Fruit fly (Drosophila melanogaster) whole organism, embryonic: ENCODE data around the gene CG42716.

Source experiments
- CG10321 ChIP-seq: fragments of 200-800 bp; sonication (Bioruptor generic); IDR thresholded peaks from 2 replicates; pipeline ENCODE4 v1.3.6; 2022; ENCODE audit warnings: missing biosample characterization, missing genetic modification characterization
- CG10462 ChIP-seq: fragments of 200-800 bp; sonication (Bioruptor generic); optimal IDR thresholded peaks from 2 replicates; lab custom pipeline; 2016; ENCODE audit warnings: missing biosample characterization, missing genetic modification characterization
- CG11695 ChIP-seq: fragments of 200-800 bp; sonication (Bioruptor generic); IDR thresholded peaks from 3 replicates; pipeline ENCODE4 v1.3.6; 2022; ENCODE audit warnings: missing biosample characterization, missing genetic modification characterization
- CG12219 ChIP-seq: fragments of 200-800 bp; sonication (Bioruptor generic); optimal IDR thresholded peaks from 3 replicates; lab custom pipeline; 2018; ENCODE audit warnings: missing biosample characterization, mild to moderate bottlenecking, missing genetic modification characterization
- CG12659 ChIP-seq: fragments of 200-800 bp; sonication (Bioruptor generic); optimal IDR thresholded peaks from 3 replicates; lab custom pipeline; 2017; ENCODE audit warnings: mild to moderate bottlenecking, missing biosample characterization, missing genetic modification reagents, missing genetic modification characterization
- CG14014 ChIP-seq: fragments of 200-800 bp; sonication (Bioruptor generic); IDR thresholded peaks from 2 replicates; pipeline ENCODE4 v1.3.6; 2022; ENCODE audit warnings: missing biosample characterization, missing genetic modification characterization
- CG1529 ChIP-seq: fragments of 200-800 bp; sonication (Bioruptor generic); optimal IDR thresholded peaks from 3 replicates; lab custom pipeline; 2018; ENCODE audit warnings: missing biosample characterization, missing genetic modification characterization
- CG15479 ChIP-seq: fragments of 200-800 bp; sonication (Bioruptor generic); optimal IDR thresholded peaks from 3 replicates; lab custom pipeline; 2019; ENCODE audit warnings: missing biosample characterization, mild to moderate bottlenecking, missing genetic modification characterization, moderate library complexity
- CG1602 ChIP-seq: fragments of 200-800 bp; sonication (Bioruptor generic); optimal IDR thresholded peaks from 3 replicates; lab custom pipeline; 2016; ENCODE audit warnings: missing biosample characterization, missing genetic modification characterization
- CG18619 ChIP-seq: fragments of 200-800 bp; sonication (Bioruptor generic); optimal IDR thresholded peaks from 3 replicates; lab custom pipeline; 2017; ENCODE audit warnings: missing biosample characterization, mild to moderate bottlenecking, missing genetic modification characterization
- CG2120 ChIP-seq: fragments of 200-800 bp; sonication (Bioruptor generic); optimal IDR thresholded peaks from 3 replicates; lab custom pipeline; 2016; ENCODE audit warnings: missing biosample characterization, missing genetic modification characterization
- CG7271 ChIP-seq: fragments of 200-800 bp; sonication (Bioruptor generic); optimal IDR thresholded peaks from 2 replicates; lab custom pipeline; 2018; ENCODE audit warnings: missing biosample characterization, mild to moderate bottlenecking, missing genetic modification characterization, moderate library complexity
- CG8388 ChIP-seq: fragments of 200-800 bp; sonication (Bioruptor generic); optimal IDR thresholded peaks from 2 replicates; lab custom pipeline; 2019; ENCODE audit warnings: missing biosample characterization, mild to moderate bottlenecking, missing genetic modification characterization, moderate library complexity
- Chrac-16 ChIP-seq: fragments of 200-800 bp; sonication (Bioruptor generic); optimal IDR thresholded peaks from 3 replicates; lab custom pipeline; 2016; ENCODE audit warnings: missing biosample characterization, missing genetic modification characterization
- D ChIP-seq, 2 experiments: fragments of 200-800 bp in 1 of 2; fragments of >200 bp in 1 of 2; sonication (Bioruptor generic) in 1 of 2; optimal IDR thresholded peaks; 2 replicates in 1 of 2; 3 replicates in 1 of 2; lab custom pipeline; 2017; ENCODE audit warnings: mild to moderate bottlenecking in 1 of 2, missing biosample characterization in 1 of 2, missing genetic modification characterization in 1 of 2, missing genetic modification reagents in 1 of 2
- Dll ChIP-seq: fragments of 200-800 bp; sonication (Bioruptor generic); IDR thresholded peaks from 4 replicates; pipeline ENCODE4 v1.3.6; 2022; ENCODE audit warnings: missing biosample characterization, missing genetic modification characterization; ENCODE audit not compliant: partially characterized antibody
- Drgx ChIP-seq: fragments of 200-800 bp; sonication (Bioruptor generic); IDR thresholded peaks from 2 replicates; pipeline ENCODE4 v1.3.6; 2022; ENCODE audit warnings: missing biosample characterization, missing genetic modification characterization
- ERR ChIP-seq: fragments of 200-800 bp; sonication (Bioruptor generic); optimal IDR thresholded peaks from 2 replicates; lab custom pipeline; 2016; ENCODE audit warnings: missing biosample characterization, missing genetic modification characterization
- Fer2 ChIP-seq: fragments of 200-800 bp; sonication (Bioruptor generic); optimal IDR thresholded peaks from 2 replicates; lab custom pipeline; 2018; ENCODE audit warnings: missing biosample characterization, mild to moderate bottlenecking, missing genetic modification characterization, moderate library complexity
- HLHmδ ChIP-seq: fragments of 200-800 bp; sonication (Bioruptor generic); optimal IDR thresholded peaks from 2 replicates; lab custom pipeline; 2018; ENCODE audit warnings: missing biosample characterization, mild to moderate bottlenecking, missing genetic modification characterization, moderate library complexity
- Hmr ChIP-seq: fragments of 200-800 bp; sonication (Bioruptor generic); optimal IDR thresholded peaks from 3 replicates; lab custom pipeline; 2017; ENCODE audit warnings: mild to moderate bottlenecking, missing biosample characterization, missing genetic modification reagents, missing genetic modification characterization
- NFAT ChIP-seq: fragments of 200-800 bp; sonication (Bioruptor generic); IDR thresholded peaks from 2 replicates; pipeline ENCODE4 v1.3.6; 2022; ENCODE audit warnings: missing biosample characterization, missing genetic modification characterization
- NK7.1 ChIP-seq: fragments of 200-800 bp; sonication (Bioruptor generic); optimal IDR thresholded peaks from 3 replicates; lab custom pipeline; 2016; ENCODE audit warnings: missing biosample characterization, missing genetic modification characterization
- Neu2 ChIP-seq: fragments of 200-800 bp; sonication (Bioruptor generic); optimal IDR thresholded peaks from 3 replicates; lab custom pipeline; 2016; ENCODE audit warnings: missing biosample characterization, missing genetic modification characterization, borderline replicate concordance
- PHDP ChIP-seq: fragments of 200-800 bp; sonication (Bioruptor generic); optimal IDR thresholded peaks from 3 replicates; lab custom pipeline; 2018; ENCODE audit warnings: missing biosample characterization, mild to moderate bottlenecking, missing genetic modification characterization, moderate library complexity
- Sin3A ChIP-seq: fragments of >200 bp; optimal IDR thresholded peaks from 2 replicates; lab custom pipeline; 2018
- Trl ChIP-seq, 3 experiments: fragments of >200 bp in 2 of 3; fragments of 200-800 bp in 1 of 3; sonication (Bioruptor generic) in 1 of 3; optimal IDR thresholded peaks; 2 replicates in 1 of 3; 3 replicates in 2 of 3; lab custom pipeline; 2016 to 2017; ENCODE audit warnings: missing biosample characterization in 1 of 3, missing genetic modification characterization in 1 of 3
- Vsx1 ChIP-seq: fragments of 200-800 bp; sonication (Bioruptor generic); optimal IDR thresholded peaks from 2 replicates; lab custom pipeline; 2017; ENCODE audit warnings: missing biosample characterization, mild to moderate bottlenecking, missing genetic modification characterization, missing genetic modification reagents
- ab ChIP-seq: fragments of 200-800 bp; sonication (Bioruptor generic); optimal IDR thresholded peaks from 2 replicates; lab custom pipeline; 2016; ENCODE audit warnings: missing biosample characterization, missing genetic modification characterization
- ac ChIP-seq: fragments of 200-800 bp; sonication (Bioruptor generic); optimal IDR thresholded peaks from 3 replicates; lab custom pipeline; 2017; ENCODE audit warnings: missing biosample characterization, mild to moderate bottlenecking, missing genetic modification characterization
- al ChIP-seq: fragments of 200-800 bp; sonication (Bioruptor generic); IDR thresholded peaks from 2 replicates; pipeline ENCODE4 v1.3.6; 2022; ENCODE audit warnings: missing biosample characterization, missing genetic modification characterization
- ara ChIP-seq: fragments of 200-800 bp; sonication (Bioruptor generic); IDR thresholded peaks from 2 replicates; pipeline ENCODE4 v1.3.6; 2022; ENCODE audit warnings: missing biosample characterization, missing genetic modification characterization
- ato ChIP-seq: fragments of 200-800 bp; sonication (Bioruptor generic); IDR thresholded peaks from 2 replicates; pipeline ENCODE4 v1.3.6; 2022; ENCODE audit warnings: missing biosample characterization, missing genetic modification characterization; ENCODE audit not compliant: partially characterized antibody
- bigmax ChIP-seq: fragments of 200-800 bp; sonication (Bioruptor generic); optimal IDR thresholded peaks from 2 replicates; lab custom pipeline; 2018; ENCODE audit warnings: missing biosample characterization, mild to moderate bottlenecking, missing genetic modification characterization
- btn ChIP-seq: fragments of 200-800 bp; sonication (Bioruptor generic); optimal IDR thresholded peaks from 2 replicates; lab custom pipeline; 2016; ENCODE audit warnings: missing biosample characterization, missing genetic modification characterization
- cg ChIP-seq: fragments of 200-800 bp; sonication (Bioruptor generic); optimal IDR thresholded peaks from 3 replicates; lab custom pipeline; 2019; ENCODE audit warnings: missing biosample characterization, mild to moderate bottlenecking, missing genetic modification characterization, moderate library complexity
- chinmo ChIP-seq: fragments of 200-800 bp; sonication (Bioruptor generic); IDR thresholded peaks from 4 replicates; pipeline ENCODE4 v1.3.6; 2022; ENCODE audit warnings: missing biosample characterization, missing genetic modification characterization; ENCODE audit not compliant: partially characterized antibody
- eve ChIP-seq, 2 experiments: fragments of >200 bp; optimal IDR thresholded peaks; 2 replicates each; lab custom pipeline; 2017; ENCODE audit warnings: missing biosample characterization in 2 of 2, missing genetic modification characterization in 2 of 2
- ewg ChIP-seq: fragments of 200-800 bp; sonication (Bioruptor generic); optimal IDR thresholded peaks from 3 replicates; lab custom pipeline; 2017; ENCODE audit warnings: mild to moderate bottlenecking, missing biosample characterization, missing genetic modification reagents, missing genetic modification characterization
- fd102C ChIP-seq: fragments of 200-800 bp; sonication (Bioruptor generic); optimal IDR thresholded peaks from 2 replicates; lab custom pipeline; 2018; ENCODE audit warnings: missing biosample characterization, mild to moderate bottlenecking, missing genetic modification characterization, moderate library complexity
- jumu ChIP-seq: fragments of 200-800 bp; sonication (Bioruptor generic); optimal IDR thresholded peaks from 3 replicates; lab custom pipeline; 2016; ENCODE audit warnings: missing biosample characterization, missing genetic modification characterization
- ken ChIP-seq: fragments of 200-800 bp; sonication (Bioruptor generic); IDR thresholded peaks from 3 replicates; pipeline ENCODE4 v1.3.6; 2022; ENCODE audit warnings: missing biosample characterization, missing genetic modification characterization
- kni ChIP-seq: fragments of 200-800 bp; sonication (Bioruptor generic); optimal IDR thresholded peaks from 3 replicates; lab custom pipeline; 2017; ENCODE audit warnings: mild to moderate bottlenecking, missing biosample characterization, missing genetic modification reagents, missing genetic modification characterization
- oc ChIP-seq: fragments of 200-800 bp; sonication (Bioruptor generic); optimal IDR thresholded peaks from 2 replicates; lab custom pipeline; 2018; ENCODE audit warnings: missing biosample characterization, mild to moderate bottlenecking, missing genetic modification characterization, moderate library complexity
- seq ChIP-seq: fragments of 200-800 bp; sonication (Bioruptor generic); IDR thresholded peaks from 2 replicates; pipeline ENCODE4 v1.3.6; 2022; ENCODE audit warnings: missing biosample characterization, missing genetic modification characterization
- slbo ChIP-seq: fragments of 200-800 bp; sonication (Bioruptor generic); IDR thresholded peaks from 2 replicates; pipeline ENCODE4 v1.3.6; 2022; ENCODE audit warnings: missing biosample characterization, missing genetic modification characterization
- sug ChIP-seq: fragments of 200-800 bp; optimal IDR thresholded peaks from 2 replicates; lab custom pipeline; 2019; ENCODE audit warnings: missing biosample characterization, mild to moderate bottlenecking, missing genetic modification characterization, moderate library complexity
- tap ChIP-seq: fragments of 200-800 bp; optimal IDR thresholded peaks from 3 replicates; lab custom pipeline; 2019; ENCODE audit warnings: missing biosample characterization, mild to moderate bottlenecking, missing genetic modification characterization, moderate library complexity
- trh ChIP-seq: fragments of 200-800 bp; sonication (Bioruptor generic); optimal IDR thresholded peaks from 2 replicates; lab custom pipeline; 2016; ENCODE audit warnings: missing biosample characterization, missing genetic modification characterization

The CG42716 gene

DNA sequence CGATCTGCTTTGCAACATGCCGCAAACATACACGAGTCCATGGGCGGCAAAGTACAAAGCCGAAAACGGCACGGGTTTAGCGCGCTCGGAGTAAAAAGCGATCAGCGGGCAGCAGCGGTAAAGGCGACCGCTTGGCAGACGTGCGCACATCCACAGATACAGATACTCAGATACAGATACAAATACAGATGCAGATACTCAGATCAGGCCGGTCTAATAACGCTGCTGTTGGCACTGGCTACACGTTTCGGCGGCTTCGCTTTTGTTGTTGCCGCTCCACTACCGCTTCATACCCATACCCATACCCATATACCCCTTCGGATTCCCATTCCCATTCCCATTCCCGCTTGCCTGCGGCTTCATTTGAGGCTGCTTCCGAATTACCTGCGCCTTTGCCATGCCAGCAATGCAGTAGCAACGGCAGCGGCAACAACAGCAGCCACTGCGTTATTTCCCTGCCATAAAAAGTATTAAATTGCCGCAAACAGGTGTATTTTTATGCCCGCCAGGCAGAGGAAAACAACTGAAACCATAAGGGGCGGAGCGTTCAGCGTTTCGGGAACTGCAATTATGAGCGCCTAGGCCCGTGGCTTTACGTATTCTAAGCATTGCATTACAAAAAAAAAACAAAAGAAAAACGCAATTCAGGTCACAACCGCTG lies 8.4 kb upstream of the CG42716 start (continued):
- TF ChIP-seq ken (GFP tag; lab: Robert Waterston, UW) = no peak
- no peak for TF ChIP-seq ERR (GFP tag; lab: Kevin White, UChicago)
- no peak for TF ChIP-seq tap
- no peak for TF ChIP-seq NFAT (GFP tag; lab: Robert Waterston, UW)
- no peak for TF ChIP-seq CG1602
- TF ChIP-seq eve (GFP tag; optimal IDR thresholded peaks at IDR 0.05; lab: Kevin White, UChicago) = no peak
- TF ChIP-seq btn (GFP tag; lab: Kevin White, UChicago) = no peak
- TF ChIP-seq CG11695 (GFP tag; lab: Robert Waterston, UW) = no peak
- TF ChIP-seq ato (GFP tag; lab: Robert Waterston, UW) = no peak
- TF ChIP-seq CG15479 (GFP tag; lab: Kevin White, UChicago) = peak; percentile 90
- TF ChIP-seq ara (GFP tag; lab: Robert Waterston, UW) = no peak
- no peak for TF ChIP-seq slbo
- TF ChIP-seq chinmo (GFP tag; lab: Robert Waterston, UW) = 0 out of 4 replicates have a peak, but pooled peaks have one; percentile 27
- no peak for TF ChIP-seq CG10321 (GFP tag; lab: Robert Waterston, UW)
- no peak for TF ChIP-seq Drgx (GFP tag; lab: Robert Waterston, UW)
- no peak for TF ChIP-seq Neu2
- TF ChIP-seq CG14014 (GFP tag; lab: Robert Waterston, UW) = no peak
- TF ChIP-seq Dll = 0 out of 4 replicates have a peak, but pooled peaks have one; percentile 27
- TF ChIP-seq ac = peak; percentile 62
- TF ChIP-seq Vsx1 (GFP tag; lab: Kevin White, UChicago) = no peak
- TF ChIP-seq PHDP (tag; lab: Kevin White, UChicago) = no peak
- TF ChIP-seq ewg = no peak
- no peak for TF ChIP-seq Fer2 (tag; lab: Kevin White, UChicago)
- TF ChIP-seq D (optimal IDR thresholded peaks at IDR 0.05; lab: Kevin White, UChicago) = peak; percentile 77
- TF ChIP-seq D (GFP tag; optimal IDR thresholded peaks at IDR 0.05; lab: Kevin White, UChicago) = no peak
- no peak for TF ChIP-seq CG1529 (GFP tag; lab: Kevin White, UChicago)
- TF ChIP-seq Chrac-16 = no peak
- no peak for TF ChIP-seq Trl (optimal IDR thresholded peaks at IDR 0.05; lab: Kevin White, UChicago)
- TF ChIP-seq Trl (GFP tag; optimal IDR thresholded peaks at IDR 0.05; lab: Kevin White, UChicago) = no peak
- no peak for TF ChIP-seq jumu (GFP tag; lab: Kevin White, UChicago)
- no peak for TF ChIP-seq seq (GFP tag; lab: Robert Waterston, UW)
- peak; percentile 61 for TF ChIP-seq cg (GFP tag; lab: Kevin White, UChicago)
- no peak for TF ChIP-seq Hmr (GFP tag; lab: Kevin White, UChicago)
- TF ChIP-seq bigmax = no peak
- TF ChIP-seq CG2120 (GFP tag; lab: Kevin White, UChicago) = no peak
- no peak for TF ChIP-seq CG12659
- no peak for TF ChIP-seq CG12219 (GFP tag; lab: Kevin White, UChicago)
- TF ChIP-seq fd102C (GFP tag; lab: Kevin White, UChicago) = no peak
- no peak for TF ChIP-seq CG8388 (GFP tag; lab: Kevin White, UChicago)
- no peak for TF ChIP-seq ab (GFP tag; lab: Kevin White, UChicago)
- TF ChIP-seq CG7271 (tag; lab: Kevin White, UChicago) = peak; percentile 24
- no peak for TF ChIP-seq CG10462 (GFP tag; lab: Kevin White, UChicago)
- TF ChIP-seq Sin3A = no peak
- no peak for TF ChIP-seq sug
- TF ChIP-seq al (GFP tag; lab: Robert Waterston, UW) = no peak
- peak; percentile 24 for TF ChIP-seq oc (tag; lab: Kevin White, UChicago)
- peak; percentile 91 for TF ChIP-seq kni (GFP tag; lab: Kevin White, UChicago)
- TF ChIP-seq CG18619 (GFP tag; lab: Kevin White, UChicago) = no peak
- TF ChIP-seq NK7.1 (GFP tag; lab: Kevin White, UChicago) = no peak
- TF ChIP-seq HLHmδ (GFP tag; lab: Kevin White, UChicago) = peak; percentile 32
- TF ChIP-seq trh (GFP tag; lab: Kevin White, UChicago) = no peak
